Fruit fly (Drosophila melanogaster): ENCODE data around the gene CG5516.

DNA sequence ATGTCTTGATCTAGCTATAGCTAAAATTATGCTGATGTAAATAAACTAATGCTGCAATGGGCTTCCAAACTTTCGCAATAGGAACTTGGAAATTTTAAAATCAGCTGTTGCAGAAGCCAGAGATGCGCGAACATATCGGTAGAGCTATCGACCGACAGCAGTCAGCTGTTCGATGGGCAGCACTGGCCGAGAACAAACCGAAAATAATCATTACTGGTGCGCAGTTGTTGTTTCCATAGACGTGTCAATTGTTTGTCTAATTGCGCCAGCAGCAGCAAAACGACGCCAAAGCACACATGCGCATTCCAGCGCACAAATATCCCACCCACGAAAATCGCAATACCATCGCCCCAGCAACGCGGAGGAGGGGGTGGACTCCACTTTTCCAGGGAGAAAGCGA lies 28.7 kb upstream of the CG5516 start, which contains the start of gene Sap47:
- TF ChIP-seq Mnt (GFP tag; optimal IDR thresholded peaks at IDR 0.05) (peak; percentile 44), tj (GFP tag; optimal IDR thresholded peaks at IDR 0.05) (peak; percentile 15)

Data from whole organism, adult.